Fruit fly (Drosophila melanogaster) whole organism, wandering third instar larva: ENCODE data around the gene pelo.

Experiments used
- GATAd ChIP-seq: sonication (Bioruptor generic); optimal IDR thresholded peaks from 2 replicates; lab custom pipeline; 2016; ENCODE audit warnings: missing biosample characterization, missing genetic modification characterization
- pan ChIP-seq: fragments of >200 bp; optimal IDR thresholded peaks from 2 replicates; lab custom pipeline; 2017

- TF ChIP-seq pan (lab: Kevin White, UChicago) (no peak), GATAd (no peak)
Observed at dm6 chr2L:9693924-9694610, 6.5 kb upstream of the pelo start.
